Fruit fly (Drosophila melanogaster) whole organism, pupa: ENCODE results near the gene Mccc1.

ENCODE experiments used
- CG10348 ChIP-seq: fragments of 200-800 bp; sonication (Bioruptor generic); IDR thresholded peaks from 2 replicates; pipeline ENCODE4 v1.3.6; 2022; ENCODE audit warnings: missing biosample characterization, missing genetic modification characterization
- CG13204 ChIP-seq: fragments of 200-800 bp; sonication (Bioruptor generic); optimal IDR thresholded peaks from 2 replicates; lab custom pipeline; 2018; ENCODE audit warnings: missing biosample characterization, mild to moderate bottlenecking, missing genetic modification characterization, moderate library complexity
- CG14655 ChIP-seq: fragments of 200-800 bp; sonication (Bioruptor generic); optimal IDR thresholded peaks from 3 replicates; lab custom pipeline; 2017; ENCODE audit warnings: mild to moderate bottlenecking, missing biosample characterization, missing genetic modification reagents, missing genetic modification characterization
- CG15710 ChIP-seq: fragments of 200-800 bp; sonication (Bioruptor generic); optimal IDR thresholded peaks from 2 replicates; lab custom pipeline; 2018; ENCODE audit warnings: missing biosample characterization, mild to moderate bottlenecking, missing genetic modification characterization, moderate library complexity
- CG17806 ChIP-seq: fragments of 200-800 bp; sonication (Bioruptor generic); optimal IDR thresholded peaks from 2 replicates; lab custom pipeline; 2018; ENCODE audit warnings: missing biosample characterization, mild to moderate bottlenecking, missing genetic modification characterization, moderate library complexity
- CG4496 ChIP-seq: fragments of 200-800 bp; sonication (Bioruptor generic); IDR thresholded peaks from 3 replicates; pipeline ENCODE4 v1.3.6; 2022; ENCODE audit warnings: missing biosample characterization, missing genetic modification characterization
- CG8301 ChIP-seq: fragments of 200-800 bp; sonication (Bioruptor generic); optimal IDR thresholded peaks from 2 replicates; lab custom pipeline; 2018; ENCODE audit warnings: missing biosample characterization, mild to moderate bottlenecking, missing genetic modification characterization
- CG9948 ChIP-seq: fragments of 200-800 bp; sonication (Bioruptor generic); optimal IDR thresholded peaks from 2 replicates; lab custom pipeline; 2018; ENCODE audit warnings: missing biosample characterization, mild to moderate bottlenecking, missing genetic modification characterization, moderate library complexity
- D1 ChIP-seq: fragments of 200-800 bp; sonication (Bioruptor generic); optimal IDR thresholded peaks from 2 replicates; lab custom pipeline; 2018; ENCODE audit warnings: missing biosample characterization, mild to moderate bottlenecking, missing genetic modification characterization, moderate library complexity
- EcR ChIP-seq: fragments of 200-800 bp; sonication (Bioruptor generic); optimal IDR thresholded peaks from 3 replicates; lab custom pipeline; 2019; ENCODE audit warnings: missing biosample characterization, missing genetic modification characterization, mild to moderate bottlenecking, moderate library complexity, missing genetic modification reagents
- Ets98B ChIP-seq: fragments of 200-800 bp; sonication (Bioruptor generic); IDR thresholded peaks from 2 replicates; pipeline ENCODE4 v1.3.6; 2022; ENCODE audit warnings: missing biosample characterization, missing genetic modification characterization
- Pif1A ChIP-seq: fragments of 200-800 bp; sonication (Bioruptor generic); optimal IDR thresholded peaks from 3 replicates; lab custom pipeline; 2016; ENCODE audit warnings: missing biosample characterization, missing genetic modification characterization
- fd96Ca ChIP-seq: fragments of 200-800 bp; sonication (Bioruptor generic); IDR thresholded peaks from 3 replicates; pipeline ENCODE4 v1.3.6; 2022; ENCODE audit warnings: missing biosample characterization, missing genetic modification characterization
- gl ChIP-seq: fragments of 200-800 bp; sonication (Bioruptor generic); optimal IDR thresholded peaks from 2 replicates; lab custom pipeline; 2018; ENCODE audit warnings: missing biosample characterization, mild to moderate bottlenecking, missing genetic modification characterization

DNA sequence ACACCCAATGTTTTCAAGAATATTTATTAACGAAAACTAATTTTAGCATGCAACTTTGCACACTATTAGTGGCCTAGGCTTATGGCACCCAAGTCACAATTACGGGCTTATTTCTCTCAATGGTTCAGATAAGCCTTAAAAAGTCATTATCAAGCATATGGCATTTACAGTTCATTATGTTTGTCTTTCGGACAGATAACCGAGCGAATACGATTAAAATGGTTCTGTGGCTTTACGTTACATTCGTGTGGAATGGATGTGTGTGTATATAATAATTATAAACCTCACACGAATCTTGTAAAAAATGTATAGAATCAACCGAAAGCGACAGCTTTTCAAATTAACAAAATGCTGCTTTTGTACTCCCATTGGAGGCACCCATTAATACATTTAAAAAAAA, 14.9 kb upstream of the Mccc1 start:
- TF ChIP-seq fd96Ca (GFP tag; lab: Robert Waterston, UW) (no peak), CG17806 (tag; lab: Kevin White, UChicago) (no peak), CG10348 (GFP tag; lab: Robert Waterston, UW) (no peak), CG9948 (tag; lab: Kevin White, UChicago) (no peak), CG13204 (GFP tag; lab: Kevin White, UChicago) (no peak), gl (no peak), D1 (tag; lab: Kevin White, UChicago) (no peak), EcR (no peak), Pif1A (GFP tag; lab: Kevin White, UChicago) (no peak), CG15710 (tag; lab: Kevin White, UChicago) (no peak), Ets98B (GFP tag; lab: Robert Waterston, UW) (no peak), CG4496 (GFP tag; lab: Robert Waterston, UW) (no peak), CG14655 (GFP tag; lab: Kevin White, UChicago) (no peak), CG8301 (no peak)
